Worm (Caenorhabditis elegans) whole organism, late embryonic: ENCODE measurements around the gene bar-1.

Experiments used
- ama-1 ChIP-seq: fragments of 150-350 bp; optimal IDR thresholded peaks from 2 replicates; lab custom pipeline; 2014
- ceh-34 ChIP-seq: sonication (generic microtip); optimal IDR thresholded peaks from 2 replicates; lab custom pipeline; 2016; ENCODE audit warnings: mild to moderate bottlenecking, missing genetic modification characterization, missing compliant biosample characterization
- elt-2 ChIP-seq: sonication (generic microtip); optimal IDR thresholded peaks from 2 replicates; lab custom pipeline; 2016; ENCODE audit warnings: missing genetic modification reagents, missing genetic modification characterization, missing compliant biosample characterization
- fkh-10 ChIP-seq: fragments of 150-350 bp; optimal IDR thresholded peaks from 2 replicates; lab custom pipeline; 2014; ENCODE audit warnings: missing biosample characterization, missing genetic modification reagents, missing genetic modification characterization
- gmeb-2 ChIP-seq: sonication (generic microtip); optimal IDR thresholded peaks from 2 replicates; lab custom pipeline; 2016; ENCODE audit warnings: missing genetic modification characterization, inconsistent platforms, missing compliant biosample characterization
- hlh-15 ChIP-seq: sonication (generic microtip); optimal IDR thresholded peaks from 2 replicates; lab custom pipeline; 2016; ENCODE audit warnings: missing genetic modification characterization, missing compliant biosample characterization
- odd-2 ChIP-seq: sonication (generic microtip); optimal IDR thresholded peaks from 2 replicates; lab custom pipeline; 2017; ENCODE audit warnings: antibody characterized with exemption, mild to moderate bottlenecking, missing genetic modification characterization, missing compliant biosample characterization
- pag-3 ChIP-seq: sonication (generic microtip); optimal IDR thresholded peaks from 2 replicates; lab custom pipeline; 2016; ENCODE audit warnings: missing compliant biosample characterization, missing genetic modification characterization, borderline replicate concordance
- pqm-1 ChIP-seq: sonication (generic microtip); optimal IDR thresholded peaks from 2 replicates; lab custom pipeline; 2016; ENCODE audit warnings: missing genetic modification characterization, missing compliant biosample characterization

- no peak for TF ChIP-seq pqm-1
- TF ChIP-seq ceh-34 (tag; lab: Kevin White, UChicago): no peak
- TF ChIP-seq hlh-15 (tag; lab: Kevin White, UChicago): no peak
- no peak for TF ChIP-seq fkh-10 (GFP tag; lab: Kevin White, UChicago)
- TF ChIP-seq elt-2 (tag; lab: Kevin White, UChicago): no peak
- no peak for TF ChIP-seq odd-2 (tag; lab: Kevin White, UChicago)
- TF ChIP-seq gmeb-2 (tag; lab: Kevin White, UChicago): no peak
- no peak for TF ChIP-seq ama-1 (lab: Kevin White, UChicago)
- TF ChIP-seq pag-3 (tag; lab: Kevin White, UChicago): no peak
Measured at ce11 chrX:7175389-7175788, 5.0 kb upstream of the bar-1 start.
